Worm (Caenorhabditis elegans) whole organism, late embryonic: ENCODE data around the gene ptr-25.

ENCODE experiments used
- ama-1 ChIP-seq: fragments of 150-350 bp; optimal IDR thresholded peaks from 2 replicates; lab custom pipeline; 2014
- ceh-9 ChIP-seq: sonication (generic microtip); optimal IDR thresholded peaks from 2 replicates; lab custom pipeline; 2016; ENCODE audit warnings: mild to moderate bottlenecking, missing genetic modification characterization, inconsistent platforms, missing compliant biosample characterization
- ets-4 ChIP-seq: sonication (generic microtip); optimal IDR thresholded peaks from 2 replicates; lab custom pipeline; 2016; ENCODE audit warnings: missing genetic modification characterization, missing compliant biosample characterization
- gmeb-2 ChIP-seq: sonication (generic microtip); optimal IDR thresholded peaks from 2 replicates; lab custom pipeline; 2016; ENCODE audit warnings: missing genetic modification characterization, inconsistent platforms, missing compliant biosample characterization
- hlh-30 ChIP-seq: sonication (generic microtip); optimal IDR thresholded peaks from 2 replicates; lab custom pipeline; 2017; ENCODE audit warnings: antibody characterized with exemption, missing genetic modification characterization, missing compliant biosample characterization; ENCODE audit not compliant: insufficient read depth
- nfya-1 ChIP-seq: sonication (generic microtip); optimal IDR thresholded peaks from 2 replicates; lab custom pipeline; 2017; ENCODE audit warnings: missing genetic modification characterization, mild to moderate bottlenecking, missing compliant biosample characterization, antibody characterized with exemption, moderate library complexity
- pha-4 ChIP-seq: fragments of 150-350 bp; optimal IDR thresholded peaks from 2 replicates; lab custom pipeline; 2018; ENCODE audit warnings: missing biosample characterization, missing genetic modification reagents, missing genetic modification characterization
- pqm-1 ChIP-seq: sonication (generic microtip); optimal IDR thresholded peaks from 2 replicates; lab custom pipeline; 2016; ENCODE audit warnings: missing genetic modification characterization, missing compliant biosample characterization
- rnt-1 ChIP-seq: sonication (generic microtip); optimal IDR thresholded peaks from 2 replicates; lab custom pipeline; 2016; ENCODE audit warnings: missing genetic modification characterization, missing compliant biosample characterization
- tbx-7 ChIP-seq: sonication (generic microtip); optimal IDR thresholded peaks from 2 replicates; lab custom pipeline; 2016; ENCODE audit warnings: missing genotype, missing genetic modification characterization, missing compliant biosample characterization
- unc-42 ChIP-seq: sonication (generic microtip); optimal IDR thresholded peaks from 2 replicates; lab custom pipeline; 2016; ENCODE audit warnings: missing genotype, missing genetic modification characterization, missing compliant biosample characterization

DNA sequence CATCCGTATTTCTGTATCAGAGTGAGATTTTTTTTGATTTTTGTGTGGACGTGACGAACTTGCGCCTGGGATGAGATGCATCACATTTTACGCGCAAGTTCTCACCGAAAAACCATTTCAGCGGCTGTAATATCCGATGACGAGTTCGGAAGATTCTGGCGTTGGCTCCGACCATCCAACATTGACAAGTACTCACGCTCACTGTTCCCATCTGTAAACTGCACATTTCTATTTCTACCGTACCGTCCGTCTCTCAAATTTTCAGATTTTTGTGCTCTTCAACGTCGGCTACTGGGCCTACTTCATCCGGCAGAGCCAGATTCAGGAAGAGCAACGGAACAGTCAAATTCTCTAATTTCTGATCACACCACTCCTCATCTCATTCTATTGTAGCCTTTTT lies 39.5 kb downstream of the ptr-25 start:
- no peak for TF ChIP-seq nfya-1
- no peak for TF ChIP-seq gmeb-2 (tag; lab: Kevin White, UChicago)
- TF ChIP-seq ama-1, result no peak
- no peak for TF ChIP-seq pqm-1
- no peak for TF ChIP-seq unc-42 (tag; lab: Kevin White, UChicago)
- TF ChIP-seq ets-4 (tag; lab: Kevin White, UChicago), result no peak
- TF ChIP-seq ceh-9 (tag; lab: Kevin White, UChicago), result no peak
- TF ChIP-seq tbx-7 (tag; lab: Kevin White, UChicago), result no peak
- no peak for TF ChIP-seq hlh-30 (tag; lab: Kevin White, UChicago)
- no peak for TF ChIP-seq pha-4 (tag; lab: Kevin White, UChicago)
- TF ChIP-seq rnt-1 (tag; lab: Kevin White, UChicago), result no peak
